Fruit fly (Drosophila melanogaster) whole organism, wandering third instar larva: ENCODE data around the gene alpha4GT2.

Experiments
- Abd-B ChIP-seq: fragments of >200 bp; optimal IDR thresholded peaks from 2 replicates; lab custom pipeline; 2017; ENCODE audit warnings: missing biosample characterization, missing genetic modification characterization
- CG32264 ChIP-seq: fragments of 200-800 bp; sonication (Bioruptor generic); optimal IDR thresholded peaks from 2 replicates; lab custom pipeline; 2016; ENCODE audit warnings: missing biosample characterization, missing genetic modification characterization
- CG9705 ChIP-seq: fragments of 200-800 bp; sonication (Bioruptor generic); optimal IDR thresholded peaks from 2 replicates; lab custom pipeline; 2018; ENCODE audit warnings: missing biosample characterization, mild to moderate bottlenecking, missing genetic modification characterization
- CrebA ChIP-seq: fragments of 200-800 bp; sonication (Bioruptor generic); optimal IDR thresholded peaks from 2 replicates; lab custom pipeline; 2016; ENCODE audit warnings: missing biosample characterization, mild to moderate bottlenecking, missing genetic modification characterization, borderline replicate concordance
- Dfd ChIP-seq: fragments of >200 bp; optimal IDR thresholded peaks from 2 replicates; lab custom pipeline; 2017; ENCODE audit warnings: missing biosample characterization, missing genetic modification characterization
- Dif ChIP-seq: fragments of 200-275, 200-300 bp; sonication (Bioruptor generic); optimal IDR thresholded peaks from 2 replicates; lab custom pipeline; 2018; ENCODE audit warnings: missing biosample characterization, missing genetic modification characterization; ENCODE audit not compliant: partially characterized antibody
- GATAd ChIP-seq: sonication (Bioruptor generic); optimal IDR thresholded peaks from 2 replicates; lab custom pipeline; 2016; ENCODE audit warnings: missing biosample characterization, missing genetic modification characterization
- HLH106 ChIP-seq: fragments of 200-800 bp; optimal IDR thresholded peaks from 3 replicates; lab custom pipeline; 2019; ENCODE audit warnings: missing biosample characterization, mild to moderate bottlenecking, missing genetic modification characterization, moderate library complexity
- Hnf4 ChIP-seq: fragments of 200-800 bp; sonication (Bioruptor generic); optimal IDR thresholded peaks from 2 replicates; lab custom pipeline; 2016; ENCODE audit warnings: missing biosample characterization, mild to moderate bottlenecking, missing genetic modification characterization
- Hr78 ChIP-seq: fragments of >200 bp; optimal IDR thresholded peaks from 2 replicates; lab custom pipeline; 2017; ENCODE audit warnings: missing biosample characterization, missing genetic modification characterization
- Hr83 ChIP-seq: fragments of 200-300 bp; sonication (Bioruptor generic); optimal IDR thresholded peaks from 2 replicates; lab custom pipeline; 2016; ENCODE audit warnings: missing biosample characterization, mild to moderate bottlenecking, missing genetic modification characterization, moderate library complexity; ENCODE audit not compliant: poor library complexity, severe bottlenecking
- Jra ChIP-seq: sonication (Bioruptor generic); optimal IDR thresholded peaks from 2 replicates; lab custom pipeline; 2016; ENCODE audit warnings: missing biosample characterization, missing genetic modification characterization
- Mio ChIP-seq: sonication (Bioruptor generic); optimal IDR thresholded peaks from 2 replicates; lab custom pipeline; 2016; ENCODE audit warnings: missing biosample characterization, missing genetic modification characterization
- Myc ChIP-seq: fragments of >200 bp; optimal IDR thresholded peaks from 2 replicates; lab custom pipeline; 2017
- N ChIP-seq: fragments of >200 bp; optimal IDR thresholded peaks from 2 replicates; lab custom pipeline; 2018; ENCODE audit warnings: missing biosample characterization, missing external identifiers, missing genetic modification characterization
- OdsH ChIP-seq: fragments of 200-800 bp; sonication (Bioruptor generic); optimal IDR thresholded peaks from 2 replicates; lab custom pipeline; 2016; ENCODE audit warnings: missing biosample characterization, mild to moderate bottlenecking, missing genetic modification characterization
- Rel ChIP-seq, 2 experiments: fragments of 200-800 bp; sonication (Bioruptor generic) in 1 of 2; optimal IDR thresholded peaks; 2 replicates in 1 of 2; 3 replicates in 1 of 2; lab custom pipeline; 2016 to 2019; ENCODE audit warnings: mild to moderate bottlenecking in 2 of 2, missing biosample characterization in 2 of 2, missing genetic modification characterization in 2 of 2, moderate library complexity in 1 of 2
- Sp1 ChIP-seq: fragments of 200-800 bp; sonication (Bioruptor generic); optimal IDR thresholded peaks from 3 replicates; lab custom pipeline; 2019; ENCODE audit warnings: missing biosample characterization, mild to moderate bottlenecking, missing genetic modification characterization, moderate library complexity
- Vsx2 ChIP-seq: fragments of 200-300, 225-300 bp; sonication (Bioruptor generic); optimal IDR thresholded peaks from 2 replicates; lab custom pipeline; 2018; ENCODE audit warnings: missing biosample characterization, missing genetic modification characterization; ENCODE audit not compliant: partially characterized antibody
- br ChIP-seq: fragments of 200-800 bp; sonication (Bioruptor generic); optimal IDR thresholded peaks from 2 replicates; lab custom pipeline; 2016; ENCODE audit warnings: missing biosample characterization, missing genetic modification characterization
- brk ChIP-seq: fragments of 200-800 bp; sonication (Bioruptor generic); optimal IDR thresholded peaks from 2 replicates; lab custom pipeline; 2016; ENCODE audit warnings: missing biosample characterization, mild to moderate bottlenecking, missing genetic modification characterization
- dl ChIP-seq, 2 experiments: fragments of 175-275, 200-275 bp in 1 of 2; fragments of 200-275 bp in 1 of 2; sonication (Bioruptor generic); optimal IDR thresholded peaks; lab custom pipeline; 2018; ENCODE audit warnings: mild to moderate bottlenecking in 2 of 2, missing biosample characterization in 2 of 2, missing genetic modification characterization in 2 of 2, moderate library complexity in 2 of 2; ENCODE audit not compliant: partially characterized antibody in 2 of 2, insufficient read depth in 1 of 2
- dmrt93B ChIP-seq: fragments of 200-800 bp; sonication (Bioruptor generic); optimal IDR thresholded peaks from 2 replicates; lab custom pipeline; 2018; ENCODE audit warnings: missing biosample characterization, mild to moderate bottlenecking, missing genetic modification characterization
- dsf ChIP-seq: sonication (Bioruptor generic); optimal IDR thresholded peaks from 2 replicates; lab custom pipeline; 2016; ENCODE audit warnings: missing biosample characterization, missing genetic modification characterization, borderline replicate concordance
- ey ChIP-seq: fragments of 200-800 bp; sonication (Bioruptor generic); optimal IDR thresholded peaks from 2 replicates; lab custom pipeline; 2016; ENCODE audit warnings: missing biosample characterization, missing genetic modification characterization
- foxo ChIP-seq, 2 experiments: fragments of 200-800 bp; sonication (Bioruptor generic); optimal IDR thresholded peaks; 2 replicates in 1 of 2; 3 replicates in 1 of 2; lab custom pipeline; 2016 to 2017; ENCODE audit warnings: missing biosample characterization in 2 of 2, missing genetic modification characterization in 2 of 2
- fru ChIP-seq: fragments of 200-800 bp; sonication (Bioruptor generic); optimal IDR thresholded peaks from 3 replicates; lab custom pipeline; 2016; ENCODE audit warnings: missing biosample characterization, mild to moderate bottlenecking, missing genetic modification characterization
- h ChIP-seq: fragments of 200-800 bp; sonication (Bioruptor generic); optimal IDR thresholded peaks from 3 replicates; lab custom pipeline; 2016; ENCODE audit warnings: missing biosample characterization, mild to moderate bottlenecking, missing genetic modification characterization
- jim ChIP-seq: fragments of 175-275, 200-325 bp; sonication (Bioruptor generic); optimal IDR thresholded peaks from 2 replicates; lab custom pipeline; 2016; ENCODE audit warnings: missing biosample characterization, mild to moderate bottlenecking, missing genetic modification characterization
- lola ChIP-seq: fragments of >200 bp; optimal IDR thresholded peaks from 2 replicates; lab custom pipeline; 2017; ENCODE audit warnings: missing biosample characterization, missing genetic modification characterization
- pan ChIP-seq: fragments of >200 bp; optimal IDR thresholded peaks from 2 replicates; lab custom pipeline; 2017
- psq ChIP-seq: fragments of 200-800 bp; sonication (Bioruptor generic); optimal IDR thresholded peaks from 3 replicates; lab custom pipeline; 2017; ENCODE audit warnings: missing biosample characterization, mild to moderate bottlenecking, missing genetic modification characterization, moderate library complexity
- rgr ChIP-seq: fragments of 200-800 bp; sonication (Bioruptor generic); optimal IDR thresholded peaks from 3 replicates; lab custom pipeline; 2016; ENCODE audit warnings: missing biosample characterization, mild to moderate bottlenecking, missing genetic modification characterization
- sage ChIP-seq: fragments of 200-800 bp; sonication (Bioruptor generic); optimal IDR thresholded peaks from 2 replicates; lab custom pipeline; 2016; ENCODE audit warnings: missing biosample characterization, mild to moderate bottlenecking, missing genetic modification characterization
- sv ChIP-seq: fragments of 200-800 bp; sonication (Bioruptor generic); optimal IDR thresholded peaks from 3 replicates; lab custom pipeline; 2016; ENCODE audit warnings: missing biosample characterization, missing genetic modification characterization
- tai ChIP-seq: sonication (Bioruptor generic); optimal IDR thresholded peaks from 2 replicates; lab custom pipeline; 2016; ENCODE audit warnings: missing biosample characterization, missing genetic modification characterization
- usp ChIP-seq: fragments of >200 bp; optimal IDR thresholded peaks from 2 replicates; lab custom pipeline; 2017; ENCODE audit warnings: missing biosample characterization, missing genetic modification characterization
- woc ChIP-seq: sonication (Bioruptor generic); optimal IDR thresholded peaks from 2 replicates; lab custom pipeline; 2016; ENCODE audit warnings: missing biosample characterization, mild to moderate bottlenecking, missing genetic modification characterization

alpha4GT2 gene

dm6 chr3R:25883877-25884276, 51.8 kb downstream of the alpha4GT2 start:
- TF ChIP-seq HLH106 (tag; lab: Kevin White, UChicago) = no peak
- no peak for TF ChIP-seq Hr83 (GFP tag; lab: Kevin White, UChicago)
- no peak for TF ChIP-seq OdsH (GFP tag; lab: Kevin White, UChicago)
- no peak for TF ChIP-seq pan (lab: Kevin White, UChicago)
- no peak for TF ChIP-seq Hnf4 (GFP tag; lab: Kevin White, UChicago)
- TF ChIP-seq CG32264 (GFP tag; lab: Kevin White, UChicago) = no peak
- no peak for TF ChIP-seq psq (GFP tag; lab: Kevin White, UChicago)
- no peak for TF ChIP-seq Hr78 (GFP tag; lab: Kevin White, UChicago)
- no peak for TF ChIP-seq sv (GFP tag; lab: Kevin White, UChicago)
- TF ChIP-seq lola (GFP tag; lab: Kevin White, UChicago) = no peak
- TF ChIP-seq jim (GFP tag; lab: Kevin White, UChicago) = no peak
- no peak for TF ChIP-seq usp (GFP tag; lab: Kevin White, UChicago)
- no peak for TF ChIP-seq Dif
- no peak for TF ChIP-seq Rel (GFP tag; optimal IDR thresholded peaks at IDR 0.05; lab: Kevin White, UChicago)
- no peak for TF ChIP-seq Rel (tag; optimal IDR thresholded peaks at IDR 0.05; lab: Kevin White, UChicago)
- TF ChIP-seq sage (GFP tag; lab: Kevin White, UChicago) = no peak
- TF ChIP-seq GATAd (GFP tag; lab: Kevin White, UChicago) = no peak
- TF ChIP-seq CrebA (GFP tag; lab: Kevin White, UChicago) = no peak
- no peak for TF ChIP-seq Abd-B
- TF ChIP-seq Dfd (GFP tag; lab: Kevin White, UChicago) = no peak
- TF ChIP-seq, all 38 proteins: peak for 0

dm6 chr3R:25884301-25884700, 52.3 kb downstream of the alpha4GT2 start:
- no peak for TF ChIP-seq usp (GFP tag; lab: Kevin White, UChicago)
- peak; percentile 19 for TF ChIP-seq fru (GFP tag; lab: Kevin White, UChicago)
- TF ChIP-seq rgr (GFP tag; lab: Kevin White, UChicago) = peak; percentile 44
- no peak for TF ChIP-seq CG32264 (GFP tag; lab: Kevin White, UChicago)
- TF ChIP-seq Abd-B = no peak
- peak; percentile 18 for TF ChIP-seq h
- TF ChIP-seq tai (GFP tag; lab: Kevin White, UChicago) = no peak
- TF ChIP-seq Jra (GFP tag; lab: Kevin White, UChicago) = no peak
- TF ChIP-seq CrebA (GFP tag; lab: Kevin White, UChicago) = no peak
- TF ChIP-seq sage (GFP tag; lab: Kevin White, UChicago) = no peak
- no peak for TF ChIP-seq N (GFP tag; lab: Kevin White, UChicago)
- no peak for TF ChIP-seq Dif
- no peak for TF ChIP-seq dl (GFP tag; optimal IDR thresholded peaks at IDR 0.05; lab: Kevin White, UChicago; ENCODE audit: insufficient read depth in 1 of 2, partially characterized antibody in 2 of 2)
- no peak for TF ChIP-seq Mio (GFP tag; lab: Kevin White, UChicago)
- no peak for TF ChIP-seq woc (GFP tag; lab: Kevin White, UChicago)
- peak; percentile 42 for TF ChIP-seq OdsH (GFP tag; lab: Kevin White, UChicago)
- TF ChIP-seq HLH106 (tag; lab: Kevin White, UChicago) = peak; percentile 49
- TF ChIP-seq Hr78 (GFP tag; lab: Kevin White, UChicago) = no peak
- no peak for TF ChIP-seq psq (GFP tag; lab: Kevin White, UChicago)
- no peak for TF ChIP-seq Hnf4 (GFP tag; lab: Kevin White, UChicago)
- TF ChIP-seq dmrt93B (GFP tag; lab: Kevin White, UChicago) = no peak
- TF ChIP-seq br = no peak
- no peak for TF ChIP-seq pan (lab: Kevin White, UChicago)
- TF ChIP-seq Vsx2 = no peak
- no peak for TF ChIP-seq Myc (lab: Kevin White, UChicago)
- TF ChIP-seq Hr83 (GFP tag; lab: Kevin White, UChicago) = no peak
- no peak for TF ChIP-seq dsf (GFP tag; lab: Kevin White, UChicago)
- no peak for TF ChIP-seq sv (GFP tag; lab: Kevin White, UChicago)
- TF ChIP-seq jim (GFP tag; lab: Kevin White, UChicago) = no peak
- TF ChIP-seq Rel (GFP tag; optimal IDR thresholded peaks at IDR 0.05; lab: Kevin White, UChicago) = no peak
- TF ChIP-seq Rel (tag; optimal IDR thresholded peaks at IDR 0.05; lab: Kevin White, UChicago) = no peak
- TF ChIP-seq Sp1 (GFP tag; lab: Kevin White, UChicago) = peak; percentile 8
- no peak for TF ChIP-seq GATAd (GFP tag; lab: Kevin White, UChicago)
- peak; percentile 10 for TF ChIP-seq ey (GFP tag; lab: Kevin White, UChicago)
- no peak for TF ChIP-seq Dfd (GFP tag; lab: Kevin White, UChicago)
- TF ChIP-seq lola (GFP tag; lab: Kevin White, UChicago) = no peak
- peak in 1 of 2 experiments; percentile 39 for TF ChIP-seq foxo (GFP tag; optimal IDR thresholded peaks at IDR 0.05; lab: Kevin White, UChicago)
- peak; percentile 18 for TF ChIP-seq brk (GFP tag; lab: Kevin White, UChicago)
- TF ChIP-seq CG9705 (GFP tag; lab: Kevin White, UChicago) = no peak
